Fruit fly (Drosophila melanogaster) whole organism, embryonic: ENCODE results near the gene GlyRS.

Experiments
- Atf3 ChIP-seq: fragments of 200-800 bp; sonication (Bioruptor generic); optimal IDR thresholded peaks from 3 replicates; lab custom pipeline; 2016; ENCODE audit warnings: missing biosample characterization, missing genetic modification characterization
- Bteb2 ChIP-seq: fragments of 200-800 bp; sonication (Bioruptor generic); optimal IDR thresholded peaks from 2 replicates; lab custom pipeline; 2016; ENCODE audit warnings: missing biosample characterization, missing genetic modification characterization
- CG10321 ChIP-seq: fragments of 200-800 bp; sonication (Bioruptor generic); IDR thresholded peaks from 2 replicates; pipeline ENCODE4 v1.3.6; 2022; ENCODE audit warnings: missing biosample characterization, missing genetic modification characterization
- CG11247 ChIP-seq: fragments of 200-800 bp; sonication (Bioruptor generic); IDR thresholded peaks from 2 replicates; pipeline ENCODE4 v1.3.6; 2022; ENCODE audit warnings: missing biosample characterization, missing genetic modification characterization
- CG13775 ChIP-seq: fragments of 200-800 bp; sonication (Bioruptor generic); optimal IDR thresholded peaks from 3 replicates; lab custom pipeline; 2017; ENCODE audit warnings: missing biosample characterization, mild to moderate bottlenecking, missing genetic modification characterization
- CG14965 ChIP-seq: fragments of 200-800 bp; sonication (Bioruptor generic); optimal IDR thresholded peaks from 2 replicates; lab custom pipeline; 2016; ENCODE audit warnings: missing biosample characterization, missing genetic modification characterization, borderline replicate concordance
- CG15514 ChIP-seq: fragments of 200-800 bp; sonication (Bioruptor generic); optimal IDR thresholded peaks from 3 replicates; lab custom pipeline; 2017; ENCODE audit warnings: missing biosample characterization, missing genetic modification characterization, mild to moderate bottlenecking, moderate library complexity, missing genetic modification reagents
- CG17612 ChIP-seq: fragments of 200-800 bp; sonication (Bioruptor generic); IDR thresholded peaks from 2 replicates; pipeline ENCODE4 v1.3.6; 2022; ENCODE audit warnings: missing biosample characterization, missing genetic modification characterization
- CG17802 ChIP-seq: fragments of 200-800 bp; sonication (Bioruptor generic); optimal IDR thresholded peaks from 2 replicates; lab custom pipeline; 2018; ENCODE audit warnings: missing biosample characterization, mild to moderate bottlenecking, missing genetic modification characterization, moderate library complexity
- CG18011 ChIP-seq: fragments of 200-800 bp; sonication (Bioruptor generic); optimal IDR thresholded peaks from 2 replicates; lab custom pipeline; 2017; ENCODE audit warnings: missing biosample characterization, missing genetic modification characterization, mild to moderate bottlenecking, moderate library complexity, missing genotype
- CG3163 ChIP-seq: fragments of 200-800 bp; sonication (Bioruptor generic); optimal IDR thresholded peaks from 3 replicates; lab custom pipeline; 2016; ENCODE audit warnings: missing biosample characterization, missing genetic modification characterization
- CG32772 ChIP-seq: fragments of 200-800 bp; sonication (Bioruptor generic); IDR thresholded peaks from 2 replicates; pipeline ENCODE4 v1.3.6; 2022; ENCODE audit warnings: missing biosample characterization, missing genetic modification characterization
- CG33557 ChIP-seq: fragments of 200-800 bp; sonication (Bioruptor generic); optimal IDR thresholded peaks from 2 replicates; lab custom pipeline; 2019; ENCODE audit warnings: missing biosample characterization, mild to moderate bottlenecking, missing genetic modification characterization, moderate library complexity
- CG34224 ChIP-seq: fragments of 200-800 bp; sonication (Bioruptor generic); IDR thresholded peaks from 3 replicates; pipeline ENCODE4 v1.3.6; 2022; ENCODE audit warnings: missing biosample characterization, missing genetic modification characterization; ENCODE audit not compliant: partially characterized antibody
- CG3847 ChIP-seq: fragments of 200-800 bp; sonication (Bioruptor generic); IDR thresholded peaks from 2 replicates; pipeline ENCODE4 v1.3.6; 2022; ENCODE audit warnings: missing biosample characterization, missing genetic modification characterization
- CG42726 ChIP-seq: fragments of 200-800 bp; sonication (Bioruptor generic); IDR thresholded peaks from 2 replicates; pipeline ENCODE4 v1.3.6; 2022; ENCODE audit warnings: missing biosample characterization, missing genetic modification characterization; ENCODE audit not compliant: partially characterized antibody
- CG4360 ChIP-seq: fragments of 200-800 bp; sonication (Bioruptor generic); IDR thresholded peaks from 2 replicates; pipeline ENCODE4 v1.3.6; 2022; ENCODE audit warnings: missing biosample characterization, missing genetic modification characterization
- CG4424 ChIP-seq: fragments of 200-800 bp; sonication (Bioruptor generic); optimal IDR thresholded peaks from 3 replicates; lab custom pipeline; 2016; ENCODE audit warnings: missing biosample characterization, missing genetic modification characterization
- CG7786 ChIP-seq: fragments of 200-800 bp; sonication (Bioruptor generic); optimal IDR thresholded peaks from 2 replicates; lab custom pipeline; 2016; ENCODE audit warnings: missing biosample characterization, missing genetic modification characterization
- CG9797 ChIP-seq: fragments of 200-800 bp; sonication (Bioruptor generic); optimal IDR thresholded peaks from 3 replicates; lab custom pipeline; 2018; ENCODE audit warnings: missing biosample characterization, mild to moderate bottlenecking, missing genetic modification characterization
- D19A ChIP-seq: fragments of 200-800 bp; optimal IDR thresholded peaks from 3 replicates; lab custom pipeline; 2019; ENCODE audit warnings: missing biosample characterization, mild to moderate bottlenecking, missing genetic modification characterization, moderate library complexity
- Doc2 ChIP-seq: fragments of 200-800 bp; sonication (Bioruptor generic); IDR thresholded peaks from 2 replicates; pipeline ENCODE4 v1.3.6; 2022; ENCODE audit warnings: missing biosample characterization, missing genetic modification characterization
- Doc3 ChIP-seq: fragments of 200-800 bp; sonication (Bioruptor generic); IDR thresholded peaks from 3 replicates; pipeline ENCODE4 v1.3.6; 2022; ENCODE audit warnings: missing biosample characterization, missing genetic modification characterization; ENCODE audit not compliant: partially characterized antibody
- Drgx ChIP-seq: fragments of 200-800 bp; sonication (Bioruptor generic); IDR thresholded peaks from 2 replicates; pipeline ENCODE4 v1.3.6; 2022; ENCODE audit warnings: missing biosample characterization, missing genetic modification characterization
- Elba2 ChIP-seq: fragments of 200-800 bp; sonication (Bioruptor generic); optimal IDR thresholded peaks from 3 replicates; lab custom pipeline; 2016; ENCODE audit warnings: missing biosample characterization, missing genetic modification characterization
- Ets65A ChIP-seq: fragments of 200-800 bp; sonication (Bioruptor generic); peaks from one replicate; lab custom pipeline; 2016; ENCODE audit warnings: missing biosample characterization, missing genetic modification characterization
- MTF-1 ChIP-seq: fragments of 200-800 bp; sonication (Bioruptor generic); optimal IDR thresholded peaks from 2 replicates; lab custom pipeline; 2018; ENCODE audit warnings: missing biosample characterization, mild to moderate bottlenecking, missing genetic modification characterization, borderline replicate concordance
- NFAT ChIP-seq: fragments of 200-800 bp; sonication (Bioruptor generic); IDR thresholded peaks from 2 replicates; pipeline ENCODE4 v1.3.6; 2022; ENCODE audit warnings: missing biosample characterization, missing genetic modification characterization
- Oli ChIP-seq: fragments of 200-800 bp; sonication (Bioruptor generic); optimal IDR thresholded peaks from 2 replicates; lab custom pipeline; 2018; ENCODE audit warnings: missing biosample characterization, mild to moderate bottlenecking, missing genetic modification characterization, moderate library complexity
- Ptx1 ChIP-seq: fragments of 200-800 bp; sonication (Bioruptor generic); IDR thresholded peaks from 2 replicates; pipeline ENCODE4 v1.3.6; 2022; ENCODE audit warnings: missing biosample characterization, missing genetic modification characterization
- Sox102F ChIP-seq: fragments of 200-800 bp; sonication (Bioruptor generic); optimal IDR thresholded peaks from 2 replicates; lab custom pipeline; 2018; ENCODE audit warnings: missing biosample characterization, mild to moderate bottlenecking, missing genetic modification characterization, moderate library complexity
- Stat92E ChIP-seq, 3 experiments: fragments of >200 bp in 2 of 3; fragments of 200-800 bp in 1 of 3; sonication (Bioruptor generic) in 1 of 3; optimal IDR thresholded peaks; 2 replicates each; lab custom pipeline; 2017 to 2019; ENCODE audit warnings: missing biosample characterization in 3 of 3, missing genetic modification characterization in 3 of 3, mild to moderate bottlenecking in 1 of 3, moderate library complexity in 1 of 3
- Tbp ChIP-seq: fragments of >200 bp; optimal IDR thresholded peaks from 2 replicates; lab custom pipeline; 2018; ENCODE audit warnings: missing biosample characterization, missing genetic modification characterization
- ara ChIP-seq: fragments of 200-800 bp; sonication (Bioruptor generic); IDR thresholded peaks from 2 replicates; pipeline ENCODE4 v1.3.6; 2022; ENCODE audit warnings: missing biosample characterization, missing genetic modification characterization
- ase ChIP-seq: fragments of 200-800 bp; sonication (Bioruptor generic); IDR thresholded peaks from 3 replicates; pipeline ENCODE4 v1.3.6; 2022; ENCODE audit warnings: missing biosample characterization, missing genetic modification characterization
- ash1 ChIP-seq: fragments of 200-800 bp; sonication (Bioruptor generic); optimal IDR thresholded peaks from 2 replicates; lab custom pipeline; 2018; ENCODE audit warnings: missing biosample characterization, mild to moderate bottlenecking, missing genetic modification characterization
- az2 ChIP-seq: fragments of 200-800 bp; sonication (Bioruptor generic); optimal IDR thresholded peaks from 3 replicates; lab custom pipeline; 2016; ENCODE audit warnings: missing biosample characterization, missing genetic modification characterization
- br ChIP-seq: fragments of >200 bp; optimal IDR thresholded peaks from 2 replicates; lab custom pipeline; 2017
- bsh ChIP-seq, 2 experiments: fragments of 200-800 bp; sonication (Bioruptor generic); optimal IDR thresholded peaks; 2 replicates each; lab custom pipeline; 2017 to 2018; ENCODE audit warnings: mild to moderate bottlenecking in 2 of 2, missing biosample characterization in 2 of 2, missing genetic modification characterization in 2 of 2, moderate library complexity in 1 of 2
- cad ChIP-seq: fragments of >200 bp; optimal IDR thresholded peaks from 2 replicates; lab custom pipeline; 2017; ENCODE audit warnings: missing biosample characterization, missing genetic modification characterization
- fd3F ChIP-seq: fragments of 200-800 bp; sonication (Bioruptor generic); optimal IDR thresholded peaks from 2 replicates; lab custom pipeline; 2018; ENCODE audit warnings: missing biosample characterization, mild to moderate bottlenecking, missing genetic modification characterization, moderate library complexity
- ftz-f1 ChIP-seq: fragments of 200-800 bp; sonication (Bioruptor generic); optimal IDR thresholded peaks from 2 replicates; lab custom pipeline; 2016; ENCODE audit warnings: missing biosample characterization, missing genetic modification characterization
- lola ChIP-seq, 3 experiments: fragments of >200 bp in 2 of 3; fragments of 200-800 bp in 1 of 3; sonication (Bioruptor generic) in 1 of 3; optimal IDR thresholded peaks; 2 replicates each; lab custom pipeline; 2017 to 2019; ENCODE audit warnings: missing biosample characterization in 3 of 3, missing genetic modification characterization in 3 of 3, mild to moderate bottlenecking in 1 of 3, moderate library complexity in 1 of 3
- pan ChIP-seq, 4 experiments: fragments of >200 bp in 3 of 4; fragments of 200-800 bp in 1 of 4; sonication (Bioruptor generic) in 1 of 4; optimal IDR thresholded peaks in 3 of 4; IDR thresholded peaks in 1 of 4; 2 replicates each; pipeline versions ENCODE4 v1.3.6 to Lab custom; 2017 to 2022; ENCODE audit warnings: missing biosample characterization in 2 of 4, missing genetic modification characterization in 2 of 4, mixed read lengths in 1 of 4
- stwl ChIP-seq: fragments of 200-800 bp; sonication (Bioruptor generic); optimal IDR thresholded peaks from 3 replicates; lab custom pipeline; 2018; ENCODE audit warnings: missing biosample characterization, mild to moderate bottlenecking, missing genetic modification characterization, moderate library complexity
- tgo ChIP-seq: fragments of 200-800 bp; sonication (Bioruptor generic); IDR thresholded peaks from 3 replicates; pipeline ENCODE4 v1.3.6; 2022; ENCODE audit warnings: missing biosample characterization, missing genetic modification characterization
- tio ChIP-seq: fragments of 200-800 bp; sonication (Bioruptor generic); optimal IDR thresholded peaks from 2 replicates; lab custom pipeline; 2017; ENCODE audit warnings: missing biosample characterization, missing genetic modification characterization, inconsistent platforms
- ttk ChIP-seq: fragments of 200-800 bp; sonication (Bioruptor generic); IDR thresholded peaks from 2 replicates; pipeline ENCODE4 v2.1.2; 2022; ENCODE audit warnings: missing biosample characterization, missing genetic modification characterization
- zen2 ChIP-seq: fragments of 200-800 bp; sonication (Bioruptor generic); IDR thresholded peaks from 3 replicates; pipeline ENCODE4 v1.3.6; 2022; ENCODE audit warnings: missing biosample characterization, missing genetic modification characterization; ENCODE audit not compliant: partially characterized antibody

Gene GlyRS

dm6 chr3L:15104849-15105555, 10.1 kb downstream of the GlyRS start (continued):
- TF ChIP-seq CG3163 (GFP tag; lab: Kevin White, UChicago) (peak; percentile 9), CG3847 (peak; percentile 62), Atf3 (no peak), Stat92E (GFP tag; optimal IDR thresholded peaks at IDR 0.05; lab: Kevin White, UChicago) (no peak), Drgx (GFP tag; lab: Robert Waterston, UW) (peak; percentile 86), az2 (peak; percentile 32), CG7786 (GFP tag; lab: Kevin White, UChicago) (peak; percentile 75), tio (peak; percentile 32), NFAT (GFP tag; lab: Robert Waterston, UW) (no peak), ttk (GFP tag; lab: Robert Waterston, UW) (no peak), CG15514 (no peak), tgo (GFP tag; lab: Robert Waterston, UW) (no peak; the same call in 1 of the 3 replicates), CG13775 (GFP tag; lab: Kevin White, UChicago) (peak; percentile 53), Elba2 (GFP tag; lab: Kevin White, UChicago) (no peak), stwl (tag; lab: Kevin White, UChicago) (no peak), CG14965 (no peak), Tbp (GFP tag; lab: Kevin White, UChicago) (no peak), Doc2 (GFP tag; lab: Robert Waterston, UW) (no peak), CG32772 (peak; percentile 71), fd3F (peak; percentile 44), CG42726 (no peak), CG4424 (peak; percentile 47), cad (GFP tag; lab: Kevin White, UChicago) (no peak), Ets65A (GFP tag; lab: Kevin White, UChicago) (peak; percentile 97), CG11247 (GFP tag; lab: Robert Waterston, UW) (peak; percentile 51), CG17802 (tag; lab: Kevin White, UChicago) (no peak), CG18011 (GFP tag; lab: Kevin White, UChicago) (peak; percentile 17), ase (GFP tag; lab: Robert Waterston, UW) (no peak), Doc3 (no peak), CG9797 (no peak), ftz-f1 (GFP tag; lab: Kevin White, UChicago) (no peak), lola (GFP tag; optimal IDR thresholded peaks at IDR 0.05; lab: Kevin White, UChicago) (no peak), zen2 (GFP tag; lab: Robert Waterston, UW) (no peak), Ptx1 (GFP tag; lab: Robert Waterston, UW) (peak; percentile 79), CG17612 (GFP tag; lab: Robert Waterston, UW) (no peak), pan (optimal IDR thresholded peaks at IDR 0.05; lab: Kevin White, UChicago) (no peak), pan (GFP tag; optimal IDR thresholded peaks at IDR 0.05 in 1 of 2, IDR thresholded peaks at IDR 0.05 in 1 of 2) (peak in 1 of 2 experiments; percentile 68), CG10321 (GFP tag; lab: Robert Waterston, UW) (no peak), CG34224 (GFP tag; lab: Robert Waterston, UW) (no peak), br (lab: Kevin White, UChicago) (no peak), CG4360 (GFP tag; lab: Robert Waterston, UW) (no peak), D19A (tag; lab: Kevin White, UChicago) (peak; percentile 95), Oli (tag; lab: Kevin White, UChicago) (peak; percentile 66), Bteb2 (peak; percentile 43), MTF-1 (no peak), CG33557 (GFP tag; lab: Kevin White, UChicago) (no peak), ash1 (GFP tag; lab: Kevin White, UChicago) (no peak), Sox102F (peak; percentile 71), bsh (GFP tag; optimal IDR thresholded peaks at IDR 0.05; lab: Kevin White, UChicago) (peak; percentile 48 to 87), ara (GFP tag; lab: Robert Waterston, UW) (peak; percentile 21; the same call in 1 of the 2 replicates)
